Fruit fly (Drosophila melanogaster) whole organism, embryonic: ENCODE measurements around the gene glob1.

Experiments
- Adf1 ChIP-seq: fragments of 200-800 bp; sonication (Bioruptor generic); IDR thresholded peaks from 2 replicates; pipeline ENCODE4 v1.3.6; 2022; ENCODE audit warnings: missing biosample characterization, missing genetic modification characterization
- B-H1 ChIP-seq: fragments of 200-800 bp; sonication (Bioruptor generic); IDR thresholded peaks from 3 replicates; pipeline ENCODE4 v1.3.6; 2022; ENCODE audit warnings: missing biosample characterization, missing genetic modification characterization
- CG10267 ChIP-seq: fragments of 200-800 bp; sonication (Bioruptor generic); optimal IDR thresholded peaks from 2 replicates; lab custom pipeline; 2018; ENCODE audit warnings: missing biosample characterization, mild to moderate bottlenecking, missing genetic modification characterization, moderate library complexity
- CG10462 ChIP-seq: fragments of 200-800 bp; sonication (Bioruptor generic); optimal IDR thresholded peaks from 2 replicates; lab custom pipeline; 2016; ENCODE audit warnings: missing biosample characterization, missing genetic modification characterization
- CG10654 ChIP-seq: fragments of 200-800 bp; sonication (Bioruptor generic); optimal IDR thresholded peaks from 2 replicates; lab custom pipeline; 2016; ENCODE audit warnings: missing biosample characterization, missing genetic modification characterization
- CG11093 ChIP-seq: fragments of 200-800 bp; sonication (Bioruptor generic); IDR thresholded peaks from 3 replicates; pipeline ENCODE4 v1.3.6; 2022; ENCODE audit warnings: missing biosample characterization, missing genetic modification characterization
- CG11398 ChIP-seq: fragments of 200-800 bp; sonication (Bioruptor generic); optimal IDR thresholded peaks from 2 replicates; lab custom pipeline; 2016; ENCODE audit warnings: missing biosample characterization, missing genetic modification characterization
- CG11560 ChIP-seq: fragments of 200-800 bp; sonication (Bioruptor generic); IDR thresholded peaks from 3 replicates; pipeline ENCODE4 v1.3.6; 2022; ENCODE audit warnings: missing biosample characterization, missing genetic modification characterization
- CG15011 ChIP-seq: fragments of 200-800 bp; sonication (Bioruptor generic); optimal IDR thresholded peaks from 3 replicates; lab custom pipeline; 2018; ENCODE audit warnings: missing biosample characterization, mild to moderate bottlenecking, missing genetic modification characterization
- CG15073 ChIP-seq: fragments of 200-800 bp; sonication (Bioruptor generic); optimal IDR thresholded peaks from 2 replicates; lab custom pipeline; 2016; ENCODE audit warnings: missing biosample characterization, missing genetic modification characterization
- CG1602 ChIP-seq: fragments of 200-800 bp; sonication (Bioruptor generic); optimal IDR thresholded peaks from 3 replicates; lab custom pipeline; 2016; ENCODE audit warnings: missing biosample characterization, missing genetic modification characterization
- CG16863 ChIP-seq: fragments of 200-800 bp; sonication (Bioruptor generic); optimal IDR thresholded peaks from 3 replicates; lab custom pipeline; 2016; ENCODE audit warnings: missing biosample characterization, missing genetic modification characterization
- CG17568 ChIP-seq: fragments of 200-800 bp; sonication (Bioruptor generic); optimal IDR thresholded peaks from 2 replicates; lab custom pipeline; 2018; ENCODE audit warnings: missing biosample characterization, mild to moderate bottlenecking, missing genetic modification characterization, moderate library complexity
- CG3726 ChIP-seq: fragments of 200-800 bp; sonication (Bioruptor generic); IDR thresholded peaks from 3 replicates; pipeline ENCODE4, ENCODE4 v1.3.6; 2022; ENCODE audit warnings: missing biosample characterization, missing genetic modification characterization
- CG42726 ChIP-seq: fragments of 200-800 bp; sonication (Bioruptor generic); IDR thresholded peaks from 2 replicates; pipeline ENCODE4 v1.3.6; 2022; ENCODE audit warnings: missing biosample characterization, missing genetic modification characterization; ENCODE audit not compliant: partially characterized antibody
- CG6175 ChIP-seq: fragments of 200-800 bp; sonication (Bioruptor generic); IDR thresholded peaks from 3 replicates; pipeline ENCODE4 v1.3.6; 2022; ENCODE audit warnings: missing biosample characterization, missing genetic modification characterization
- CG7839 ChIP-seq: fragments of 200-800 bp; sonication (Bioruptor generic); optimal IDR thresholded peaks from 3 replicates; lab custom pipeline; 2018; ENCODE audit warnings: missing biosample characterization, mild to moderate bottlenecking, missing genetic modification characterization, moderate library complexity
- CG7928 ChIP-seq: fragments of 200-800 bp; sonication (Bioruptor generic); optimal IDR thresholded peaks from 2 replicates; lab custom pipeline; 2017; ENCODE audit warnings: missing biosample characterization, mild to moderate bottlenecking, missing genetic modification characterization
- CG8388 ChIP-seq: fragments of 200-800 bp; sonication (Bioruptor generic); optimal IDR thresholded peaks from 2 replicates; lab custom pipeline; 2019; ENCODE audit warnings: missing biosample characterization, mild to moderate bottlenecking, missing genetic modification characterization, moderate library complexity
- CG8765 ChIP-seq: fragments of 200-800 bp; sonication (Bioruptor generic); IDR thresholded peaks from 2 replicates; pipeline ENCODE4 v1.3.6; 2022; ENCODE audit warnings: missing biosample characterization, missing genetic modification characterization
- D ChIP-seq, 2 experiments: fragments of 200-800 bp in 1 of 2; fragments of >200 bp in 1 of 2; sonication (Bioruptor generic) in 1 of 2; optimal IDR thresholded peaks; 2 replicates in 1 of 2; 3 replicates in 1 of 2; lab custom pipeline; 2017; ENCODE audit warnings: mild to moderate bottlenecking in 1 of 2, missing biosample characterization in 1 of 2, missing genetic modification characterization in 1 of 2, missing genetic modification reagents in 1 of 2
- Fer1 ChIP-seq: fragments of 200-800 bp; sonication (Bioruptor generic); optimal IDR thresholded peaks from 2 replicates; lab custom pipeline; 2017; ENCODE audit warnings: missing biosample characterization, mild to moderate bottlenecking, missing genetic modification characterization
- Gsc ChIP-seq: fragments of 200-800 bp; sonication (Bioruptor generic); IDR thresholded peaks from 2 replicates; pipeline ENCODE4 v1.3.6; 2022; ENCODE audit warnings: missing biosample characterization, missing genetic modification characterization
- Hmx ChIP-seq: fragments of 200-800 bp; sonication (Bioruptor generic); optimal IDR thresholded peaks from 2 replicates; lab custom pipeline; 2016; ENCODE audit warnings: missing biosample characterization, missing genetic modification characterization
- Med ChIP-seq: fragments of 200-800 bp; sonication (Bioruptor generic); peaks from one replicate; lab custom pipeline; 2016; ENCODE audit warnings: missing biosample characterization, missing genetic modification characterization, mild to moderate bottlenecking, inconsistent platforms, moderate library complexity
- Nf-YC ChIP-seq: fragments of 200-800 bp; optimal IDR thresholded peaks from 3 replicates; lab custom pipeline; 2019; ENCODE audit warnings: missing biosample characterization, mild to moderate bottlenecking, missing genetic modification characterization, moderate library complexity
- Six4 ChIP-seq: fragments of 200-800 bp; sonication (Bioruptor generic); optimal IDR thresholded peaks from 2 replicates; lab custom pipeline; 2016; ENCODE audit warnings: missing biosample characterization, missing genetic modification characterization
- Vsx1 ChIP-seq: fragments of 200-800 bp; sonication (Bioruptor generic); optimal IDR thresholded peaks from 2 replicates; lab custom pipeline; 2017; ENCODE audit warnings: missing biosample characterization, mild to moderate bottlenecking, missing genetic modification characterization, missing genetic modification reagents
- abd-A ChIP-seq: fragments of 200-800 bp; sonication (Bioruptor generic); optimal IDR thresholded peaks from 3 replicates; lab custom pipeline; 2019; ENCODE audit warnings: missing biosample characterization, mild to moderate bottlenecking, missing genetic modification characterization, moderate library complexity
- az2 ChIP-seq: fragments of 200-800 bp; sonication (Bioruptor generic); optimal IDR thresholded peaks from 3 replicates; lab custom pipeline; 2016; ENCODE audit warnings: missing biosample characterization, missing genetic modification characterization
- chinmo ChIP-seq: fragments of 200-800 bp; sonication (Bioruptor generic); IDR thresholded peaks from 4 replicates; pipeline ENCODE4 v1.3.6; 2022; ENCODE audit warnings: missing biosample characterization, missing genetic modification characterization; ENCODE audit not compliant: partially characterized antibody
- corto ChIP-seq: fragments of 200-800 bp; sonication (Bioruptor generic); optimal IDR thresholded peaks from 2 replicates; lab custom pipeline; 2016; ENCODE audit warnings: missing biosample characterization, mild to moderate bottlenecking, missing genetic modification characterization, moderate library complexity
- danr ChIP-seq: fragments of 200-800 bp; sonication (Bioruptor generic); IDR thresholded peaks from 2 replicates; pipeline ENCODE4 v1.3.6; 2022; ENCODE audit warnings: missing biosample characterization, missing genetic modification characterization
- disco-r ChIP-seq: fragments of 200-800 bp; sonication (Bioruptor generic); optimal IDR thresholded peaks from 2 replicates; lab custom pipeline; 2016; ENCODE audit warnings: missing biosample characterization, missing genetic modification characterization
- dmrt99B ChIP-seq: fragments of 200-800 bp; sonication (Bioruptor generic); optimal IDR thresholded peaks from 2 replicates; lab custom pipeline; 2018; ENCODE audit warnings: missing biosample characterization, mild to moderate bottlenecking, missing genetic modification characterization, moderate library complexity
- eve ChIP-seq, 2 experiments: fragments of >200 bp; optimal IDR thresholded peaks; 2 replicates each; lab custom pipeline; 2017; ENCODE audit warnings: missing biosample characterization in 2 of 2, missing genetic modification characterization in 2 of 2
- hbn ChIP-seq: fragments of 200-800 bp; sonication (Bioruptor generic); IDR thresholded peaks from 2 replicates; pipeline ENCODE4 v1.3.6; 2022; ENCODE audit warnings: missing biosample characterization, missing genetic modification characterization; ENCODE audit not compliant: partially characterized antibody
- jing ChIP-seq: fragments of 200-800 bp; sonication (Bioruptor generic); optimal IDR thresholded peaks from 2 replicates; lab custom pipeline; 2018; ENCODE audit warnings: missing biosample characterization, mild to moderate bottlenecking, missing genetic modification characterization
- kni ChIP-seq: fragments of 200-800 bp; sonication (Bioruptor generic); optimal IDR thresholded peaks from 3 replicates; lab custom pipeline; 2017; ENCODE audit warnings: mild to moderate bottlenecking, missing biosample characterization, missing genetic modification reagents, missing genetic modification characterization
- lmd ChIP-seq: fragments of 200-800 bp; sonication (Bioruptor generic); IDR thresholded peaks from 2 replicates; pipeline ENCODE4 v1.3.6; 2022; ENCODE audit warnings: missing biosample characterization, missing genetic modification characterization
- ro ChIP-seq: fragments of 200-800 bp; sonication (Bioruptor generic); IDR thresholded peaks from 2 replicates; pipeline ENCODE4 v1.3.6; 2022; ENCODE audit warnings: missing biosample characterization, missing genetic modification characterization
- ssp ChIP-seq: fragments of 200-800 bp; sonication (Bioruptor generic); IDR thresholded peaks from 2 replicates; pipeline ENCODE4 v1.3.6; 2022; ENCODE audit warnings: missing biosample characterization, missing genetic modification characterization
- vnd ChIP-seq: fragments of 200-800 bp; sonication (Bioruptor generic); IDR thresholded peaks from 3 replicates; pipeline ENCODE4 v1.3.6; 2022; ENCODE audit warnings: missing biosample characterization, missing genetic modification characterization; ENCODE audit not compliant: partially characterized antibody

The glob1 gene

dm6 chr3R:15919367-15920228, 15.2 kb upstream of the glob1 start (continued):
- TF ChIP-seq Fer1 (GFP tag; lab: Kevin White, UChicago) (no peak), Hmx (GFP tag; lab: Kevin White, UChicago) (no peak), Nf-YC (tag; lab: Kevin White, UChicago) (no peak), ssp (GFP tag; lab: Robert Waterston, UW) (no peak), CG10654 (peak; percentile 3), Med (GFP tag; lab: Kevin White, UChicago) (peak; percentile 64), jing (GFP tag; lab: Kevin White, UChicago) (peak; percentile 13), vnd (no peak), CG11398 (GFP tag; lab: Kevin White, UChicago) (peak; percentile 8), CG6175 (no peak), disco-r (no peak), CG17568 (GFP tag; lab: Kevin White, UChicago) (no peak), CG8765 (no peak), dmrt99B (tag; lab: Kevin White, UChicago) (no peak), CG7839 (tag; lab: Kevin White, UChicago) (no peak), CG11093 (GFP tag; lab: Robert Waterston, UW) (0 out of 3 replicates have a peak, but pooled peaks have one; percentile 40), Adf1 (0 out of 2 replicates have a peak, but pooled peaks have one; percentile 18), ro (GFP tag; lab: Robert Waterston, UW) (no peak), D (optimal IDR thresholded peaks at IDR 0.05; lab: Kevin White, UChicago) (peak; percentile 23), D (GFP tag; optimal IDR thresholded peaks at IDR 0.05; lab: Kevin White, UChicago) (no peak), CG8388 (GFP tag; lab: Kevin White, UChicago) (no peak), CG15011 (GFP tag; lab: Kevin White, UChicago) (no peak), CG7928 (GFP tag; lab: Kevin White, UChicago) (no peak), CG10462 (GFP tag; lab: Kevin White, UChicago) (no peak), lmd (GFP tag; lab: Robert Waterston, UW) (no peak), CG3726 (peak; percentile 43; the same call in 1 of the 3 replicates), CG10267 (tag; lab: Kevin White, UChicago) (no peak), Six4 (GFP tag; lab: Kevin White, UChicago) (no peak), B-H1 (GFP tag; lab: Robert Waterston, UW) (no peak), CG16863 (peak; percentile 4), abd-A (tag; lab: Kevin White, UChicago) (no peak), Gsc (GFP tag; lab: Robert Waterston, UW) (no peak), kni (peak; percentile 98), corto (GFP tag; lab: Kevin White, UChicago) (peak; percentile 62), CG42726 (GFP tag; lab: Robert Waterston, UW) (no peak), Vsx1 (GFP tag; lab: Kevin White, UChicago) (no peak), az2 (GFP tag; lab: Kevin White, UChicago) (peak; percentile 40), chinmo (GFP tag; lab: Robert Waterston, UW) (0 out of 4 replicates have a peak, but pooled peaks have one; percentile 49), danr (GFP tag; lab: Robert Waterston, UW) (no peak), CG11560 (tag; lab: Robert Waterston, UW) (no peak), CG1602 (GFP tag; lab: Kevin White, UChicago) (peak; percentile 36), hbn (GFP tag; lab: Robert Waterston, UW) (no peak), CG15073 (GFP tag; lab: Kevin White, UChicago) (no peak), eve (GFP tag; optimal IDR thresholded peaks at IDR 0.05; lab: Kevin White, UChicago) (no peak)
